Fruit fly (Drosophila melanogaster): ENCODE measurements around the gene B9d2.
A peak's percentile ranks its signal among the peaks of the same experiment; 100 is the strongest.

B9d2 gene

DNA sequence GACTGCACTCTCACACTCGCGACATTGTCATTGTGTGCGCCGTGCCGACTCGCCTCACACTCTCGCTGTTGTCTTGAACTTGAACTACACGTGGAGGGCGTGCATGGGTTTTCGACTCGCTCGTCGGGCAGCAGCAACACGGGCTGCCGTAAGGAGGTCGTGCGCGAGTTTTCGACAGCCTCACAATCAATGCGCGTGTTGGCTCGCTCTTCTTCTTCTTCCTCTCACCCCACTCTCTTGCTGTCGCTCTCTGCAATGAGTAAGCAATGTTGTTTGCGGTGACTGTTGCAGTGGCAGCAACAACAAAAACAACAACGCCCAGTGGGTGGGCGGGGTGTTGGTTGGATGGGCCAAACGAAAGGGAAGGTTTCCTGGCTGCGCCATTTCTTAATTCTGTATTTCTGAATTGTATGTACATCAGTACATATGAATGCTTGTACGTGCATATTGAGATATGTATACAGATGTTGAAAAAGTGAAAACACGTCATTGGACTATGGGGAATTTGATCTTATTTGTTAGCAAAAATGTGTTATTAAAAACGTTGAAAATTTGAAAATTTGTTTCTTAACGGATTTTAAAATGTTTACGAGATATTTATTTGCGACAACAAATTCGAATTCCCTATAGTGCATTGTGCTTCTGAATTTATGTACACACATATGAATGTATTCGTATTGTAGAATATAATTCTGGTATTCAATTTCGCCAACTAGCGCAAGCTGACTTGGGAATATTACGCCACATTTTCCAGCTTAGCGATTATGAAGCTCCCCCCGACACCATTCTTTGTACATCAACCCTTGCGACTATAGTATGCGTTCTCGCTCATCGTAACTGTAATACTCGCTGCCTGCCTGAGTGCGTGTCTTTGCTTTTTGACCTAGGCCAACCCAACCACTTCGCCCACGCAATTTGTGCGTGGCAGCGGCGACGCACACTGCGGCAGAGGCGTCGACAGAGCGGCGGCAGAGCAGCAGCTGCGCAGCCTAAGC is 41.8 kb downstream of the B9d2 start (continued):
- peak; percentile 98 for TF ChIP-seq cwo (GFP tag; optimal IDR thresholded peaks at IDR 0.05)
- peak; percentile 49; the same call in 2 of the 3 replicates for TF ChIP-seq Dbx (GFP tag; IDR thresholded peaks at IDR 0.05)
- TF ChIP-seq CG8478 (optimal IDR thresholded peaks at IDR 0.05): peak; percentile 90
- TF ChIP-seq Neu2 (GFP tag; optimal IDR thresholded peaks at IDR 0.05; ENCODE audit: borderline replicate concordance): no peak
- peak; percentile 6 for TF ChIP-seq unpg (GFP tag; optimal IDR thresholded peaks at IDR 0.05)
- peak; percentile 50 for TF ChIP-seq CG33557 (GFP tag; optimal IDR thresholded peaks at IDR 0.05)
- TF ChIP-seq CG31224 (GFP tag; IDR thresholded peaks at IDR 0.05): no peak
- peak; percentile 52; the same call in 2 of the 3 replicates for TF ChIP-seq so (GFP tag; IDR thresholded peaks at IDR 0.05)
- peak; percentile 46 for TF ChIP-seq NfI (GFP tag; optimal IDR thresholded peaks at IDR 0.05)
- TF ChIP-seq sc (optimal IDR thresholded peaks at IDR 0.05): no peak
- peak; percentile 25 for TF ChIP-seq sc (GFP tag; optimal IDR thresholded peaks at IDR 0.05)
- TF ChIP-seq CG10565 (GFP tag; optimal IDR thresholded peaks at IDR 0.05): no peak
- TF ChIP-seq zfh1 (GFP tag; IDR thresholded peaks at IDR 0.05): no peak
- TF ChIP-seq Scr (GFP tag; IDR thresholded peaks at IDR 0.05; ENCODE audit: partially characterized antibody): peak; percentile 53
- peak; percentile 73 for TF ChIP-seq ab (GFP tag; optimal IDR thresholded peaks at IDR 0.05)
- TF ChIP-seq CG3995 (GFP tag; optimal IDR thresholded peaks at IDR 0.05): no peak
- TF ChIP-seq az2 (GFP tag; optimal IDR thresholded peaks at IDR 0.05): no peak
- TF ChIP-seq Meics (GFP tag; optimal IDR thresholded peaks at IDR 0.05): peak; percentile 49
- TF ChIP-seq kni (GFP tag; optimal IDR thresholded peaks at IDR 0.05): peak; percentile 97
- TF ChIP-seq Dll (GFP tag; IDR thresholded peaks at IDR 0.05; ENCODE audit: partially characterized antibody): peak; percentile 36; the same call in 1 of the 4 replicates
- TF ChIP-seq ems (GFP tag; optimal IDR thresholded peaks at IDR 0.05): no peak
- peak in 1 of 2 experiments; percentile 13 for TF ChIP-seq Hr51 (GFP tag; optimal IDR thresholded peaks at IDR 0.05)
- peak in 1 of 2 experiments; percentile 45 for TF ChIP-seq Eip74EF (GFP tag; optimal IDR thresholded peaks at IDR 0.05)
- peak; percentile 30; the same call in 1 of the 3 replicates for TF ChIP-seq Aef1 (GFP tag; IDR thresholded peaks at IDR 0.05)
- no peak for TF ChIP-seq sqz (GFP tag; optimal IDR thresholded peaks at IDR 0.05)
- TF ChIP-seq grn (GFP tag; optimal IDR thresholded peaks at IDR 0.05): peak; percentile 13
- TF ChIP-seq Max (GFP tag; optimal IDR thresholded peaks at IDR 0.05): peak; percentile 81
- TF ChIP-seq CG17912 (GFP tag; optimal IDR thresholded peaks at IDR 0.05): peak; percentile 43
- TF ChIP-seq CG8089 (GFP tag; optimal IDR thresholded peaks at IDR 0.05): no peak
- no peak for TF ChIP-seq tup (GFP tag; optimal IDR thresholded peaks at IDR 0.05)
- peak; percentile 44 for TF ChIP-seq Side (GFP tag; optimal IDR thresholded peaks at IDR 0.05)
- peak; percentile 95 for TF ChIP-seq abd-A (tag; optimal IDR thresholded peaks at IDR 0.05)
- no peak for TF ChIP-seq ssp (GFP tag; IDR thresholded peaks at IDR 0.05)
- peak; percentile 94 for TF ChIP-seq mirr (GFP tag; optimal IDR thresholded peaks at IDR 0.05)
- no peak for TF ChIP-seq Gsc (GFP tag; IDR thresholded peaks at IDR 0.05)
- peak; percentile 25 for TF ChIP-seq Vsx1 (GFP tag; optimal IDR thresholded peaks at IDR 0.05)
- peak; percentile 6 for TF ChIP-seq trem (tag; optimal IDR thresholded peaks at IDR 0.05)
- TF ChIP-seq ERR (GFP tag; optimal IDR thresholded peaks at IDR 0.05): peak; percentile 82
- TF ChIP-seq vfl (GFP tag; optimal IDR thresholded peaks at IDR 0.05): no peak
- peak; percentile 19 for TF ChIP-seq Bteb2 (GFP tag; optimal IDR thresholded peaks at IDR 0.05)
- TF ChIP-seq CG3281 (GFP tag; optimal IDR thresholded peaks at IDR 0.05): peak; percentile 53
- no peak for TF ChIP-seq CG7963 (GFP tag; IDR thresholded peaks at IDR 0.05; ENCODE audit: partially characterized antibody)
- no peak for TF ChIP-seq pan (optimal IDR thresholded peaks at IDR 0.05)
- TF ChIP-seq pan (GFP tag; optimal IDR thresholded peaks at IDR 0.05 in 1 of 2, IDR thresholded peaks at IDR 0.05 in 1 of 2): peak in 1 of 2 experiments; percentile 39
- no peak for TF ChIP-seq gsb-n (tag; optimal IDR thresholded peaks at IDR 0.05)
- peak; percentile 60 for TF ChIP-seq B-H2 (GFP tag; optimal IDR thresholded peaks at IDR 0.05)
- no peak for TF ChIP-seq Ptx1 (GFP tag; IDR thresholded peaks at IDR 0.05)
- peak; percentile 68 for TF ChIP-seq CG7556 (GFP tag; optimal IDR thresholded peaks at IDR 0.05)

Measured in whole organism, embryonic.